Worm (Caenorhabditis elegans): ENCODE measurements around the gene C49F5.3.

- TF ChIP-seq klf-2 (GFP tag; conservative IDR thresholded peaks at IDR 0.05) (peak; percentile 67), ref-1 (GFP tag; conservative IDR thresholded peaks at IDR 0.05) (peak; percentile 48), cog-1 (tag; optimal IDR thresholded peaks at IDR 0.05) (peak; percentile 95), T22C8.4 (GFP tag; IDR thresholded peaks at IDR 0.05) (peak; percentile 100), tab-1 (GFP tag; IDR thresholded peaks at IDR 0.05) (peak; percentile 74; the same call in 1 of the 2 replicates)
These were observed 46.0 kb downstream of the C49F5.3 start for ce11 chrX:11937343-11937935.
